Fruit fly (Drosophila melanogaster) whole organism, embryonic: ENCODE results near the gene dia.

Experiments
- Blimp-1 ChIP-seq: fragments of 200-800 bp; sonication (Bioruptor generic); optimal IDR thresholded peaks from 3 replicates; lab custom pipeline; 2018; ENCODE audit warnings: missing biosample characterization, missing genetic modification characterization, mild to moderate bottlenecking, moderate library complexity, missing genetic modification reagents
- Bteb2 ChIP-seq: fragments of 200-800 bp; sonication (Bioruptor generic); optimal IDR thresholded peaks from 2 replicates; lab custom pipeline; 2016; ENCODE audit warnings: missing biosample characterization, missing genetic modification characterization
- CG10366 ChIP-seq: fragments of 200-800 bp; sonication (Bioruptor generic); IDR thresholded peaks from 2 replicates; pipeline ENCODE4 v1.3.6; 2022; ENCODE audit warnings: missing biosample characterization, missing genetic modification characterization
- CG12659 ChIP-seq: fragments of 200-800 bp; sonication (Bioruptor generic); optimal IDR thresholded peaks from 3 replicates; lab custom pipeline; 2017; ENCODE audit warnings: mild to moderate bottlenecking, missing biosample characterization, missing genetic modification reagents, missing genetic modification characterization
- CG13775 ChIP-seq: fragments of 200-800 bp; sonication (Bioruptor generic); optimal IDR thresholded peaks from 3 replicates; lab custom pipeline; 2017; ENCODE audit warnings: missing biosample characterization, mild to moderate bottlenecking, missing genetic modification characterization
- CG14860 ChIP-seq: fragments of 200-800 bp; sonication (Bioruptor generic); IDR thresholded peaks from 3 replicates; pipeline ENCODE4 v1.3.6; 2022; ENCODE audit warnings: missing biosample characterization, missing genetic modification characterization; ENCODE audit not compliant: partially characterized antibody
- CG15601 ChIP-seq: fragments of 200-800 bp; sonication (Bioruptor generic); optimal IDR thresholded peaks from 3 replicates; lab custom pipeline; 2019; ENCODE audit warnings: missing biosample characterization, mild to moderate bottlenecking, missing genetic modification characterization, moderate library complexity
- CG15696 ChIP-seq: fragments of 200-800 bp; sonication (Bioruptor generic); optimal IDR thresholded peaks from 2 replicates; lab custom pipeline; 2019; ENCODE audit warnings: missing biosample characterization, mild to moderate bottlenecking, missing genetic modification characterization, moderate library complexity
- CG1832 ChIP-seq: fragments of 200-800 bp; sonication (Bioruptor generic); optimal IDR thresholded peaks from 2 replicates; lab custom pipeline; 2017; ENCODE audit warnings: missing biosample characterization, mild to moderate bottlenecking, missing genetic modification characterization, inconsistent platforms
- CG18619 ChIP-seq: fragments of 200-800 bp; sonication (Bioruptor generic); optimal IDR thresholded peaks from 3 replicates; lab custom pipeline; 2017; ENCODE audit warnings: missing biosample characterization, mild to moderate bottlenecking, missing genetic modification characterization
- CG31388 ChIP-seq: fragments of 200-800 bp; sonication (Bioruptor generic); optimal IDR thresholded peaks from 2 replicates; lab custom pipeline; 2016; ENCODE audit warnings: missing biosample characterization, missing genetic modification characterization
- CG3163 ChIP-seq: fragments of 200-800 bp; sonication (Bioruptor generic); optimal IDR thresholded peaks from 3 replicates; lab custom pipeline; 2016; ENCODE audit warnings: missing biosample characterization, missing genetic modification characterization
- CG32767 ChIP-seq: fragments of 200-800 bp; sonication (Bioruptor generic); IDR thresholded peaks from 2 replicates; pipeline ENCODE4 v1.3.6; 2022; ENCODE audit warnings: missing biosample characterization, missing genetic modification characterization
- CG3281 ChIP-seq: fragments of 200-800 bp; sonication (Bioruptor generic); optimal IDR thresholded peaks from 3 replicates; lab custom pipeline; 2017; ENCODE audit warnings: missing biosample characterization, mild to moderate bottlenecking, missing genetic modification characterization
- CG42726 ChIP-seq: fragments of 200-800 bp; sonication (Bioruptor generic); IDR thresholded peaks from 2 replicates; pipeline ENCODE4 v1.3.6; 2022; ENCODE audit warnings: missing biosample characterization, missing genetic modification characterization; ENCODE audit not compliant: partially characterized antibody
- CG8478 ChIP-seq: fragments of >200 bp; optimal IDR thresholded peaks from 2 replicates; lab custom pipeline; 2018
- CG9437 ChIP-seq: fragments of 200-800 bp; sonication (Bioruptor generic); optimal IDR thresholded peaks from 2 replicates; lab custom pipeline; 2018; ENCODE audit warnings: missing biosample characterization, mild to moderate bottlenecking, missing genetic modification characterization
- CG9932 ChIP-seq: fragments of 200-800 bp; sonication (Bioruptor generic); IDR thresholded peaks from 2 replicates; pipeline ENCODE4 v1.3.6; 2022; ENCODE audit warnings: missing biosample characterization, missing genetic modification characterization
- Camta ChIP-seq: fragments of 200-800 bp; sonication (Bioruptor generic); optimal IDR thresholded peaks from 2 replicates; lab custom pipeline; 2016; ENCODE audit warnings: missing biosample characterization, missing genetic modification characterization
- Dip3 ChIP-seq: fragments of 200-800 bp; sonication (Bioruptor generic); optimal IDR thresholded peaks from 3 replicates; lab custom pipeline; 2016; ENCODE audit warnings: missing biosample characterization, missing genetic modification characterization
- Jarid2 ChIP-seq: fragments of 200-800 bp; sonication (Bioruptor generic); optimal IDR thresholded peaks from 3 replicates; lab custom pipeline; 2017; ENCODE audit warnings: mild to moderate bottlenecking, missing biosample characterization, missing genetic modification reagents, missing genetic modification characterization
- Med ChIP-seq: fragments of 200-800 bp; sonication (Bioruptor generic); peaks from one replicate; lab custom pipeline; 2016; ENCODE audit warnings: missing biosample characterization, missing genetic modification characterization, mild to moderate bottlenecking, inconsistent platforms, moderate library complexity
- Mes4 ChIP-seq: fragments of 200-800 bp; sonication (Bioruptor generic); optimal IDR thresholded peaks from 2 replicates; lab custom pipeline; 2016; ENCODE audit warnings: missing biosample characterization, missing genetic modification characterization
- NFAT ChIP-seq: fragments of 200-800 bp; sonication (Bioruptor generic); IDR thresholded peaks from 2 replicates; pipeline ENCODE4 v1.3.6; 2022; ENCODE audit warnings: missing biosample characterization, missing genetic modification characterization
- Optix ChIP-seq: fragments of 200-800 bp; sonication (Bioruptor generic); IDR thresholded peaks from 3 replicates; pipeline ENCODE4 v1.3.6; 2022; ENCODE audit warnings: missing biosample characterization, missing genetic modification characterization
- Rx ChIP-seq: fragments of 200-800 bp; sonication (Bioruptor generic); IDR thresholded peaks from 2 replicates; pipeline ENCODE4 v1.3.6; 2022; ENCODE audit warnings: missing biosample characterization, missing genetic modification characterization
- Six4 ChIP-seq: fragments of 200-800 bp; sonication (Bioruptor generic); optimal IDR thresholded peaks from 2 replicates; lab custom pipeline; 2016; ENCODE audit warnings: missing biosample characterization, missing genetic modification characterization
- ac ChIP-seq: fragments of 200-800 bp; sonication (Bioruptor generic); optimal IDR thresholded peaks from 3 replicates; lab custom pipeline; 2017; ENCODE audit warnings: missing biosample characterization, mild to moderate bottlenecking, missing genetic modification characterization
- al ChIP-seq: fragments of 200-800 bp; sonication (Bioruptor generic); IDR thresholded peaks from 2 replicates; pipeline ENCODE4 v1.3.6; 2022; ENCODE audit warnings: missing biosample characterization, missing genetic modification characterization
- aop ChIP-seq: fragments of 200-800 bp; sonication (Bioruptor generic); IDR thresholded peaks from 2 replicates; pipeline ENCODE4 v1.3.6; 2022; ENCODE audit warnings: missing biosample characterization, missing genetic modification characterization
- ash1 ChIP-seq: fragments of 200-800 bp; sonication (Bioruptor generic); optimal IDR thresholded peaks from 2 replicates; lab custom pipeline; 2018; ENCODE audit warnings: missing biosample characterization, mild to moderate bottlenecking, missing genetic modification characterization
- dm ChIP-seq: fragments of 200-800 bp; sonication (Bioruptor generic); optimal IDR thresholded peaks from 3 replicates; lab custom pipeline; 2016; ENCODE audit warnings: missing biosample characterization, missing genetic modification characterization
- dmrt11E ChIP-seq: fragments of 200-800 bp; sonication (Bioruptor generic); optimal IDR thresholded peaks from 3 replicates; lab custom pipeline; 2018; ENCODE audit warnings: missing biosample characterization, mild to moderate bottlenecking, missing genetic modification characterization, moderate library complexity
- dysf ChIP-seq: fragments of 200-800 bp; sonication (Bioruptor generic); IDR thresholded peaks from 3 replicates; pipeline ENCODE4 v1.3.6; 2022; ENCODE audit warnings: missing biosample characterization, missing genetic modification characterization
- hth ChIP-seq: fragments of >200 bp; optimal IDR thresholded peaks from 2 replicates; lab custom pipeline; 2017; ENCODE audit warnings: inconsistent platforms
- mam ChIP-seq: fragments of 200-800 bp; sonication (Bioruptor generic); optimal IDR thresholded peaks from 3 replicates; lab custom pipeline; 2016; ENCODE audit warnings: missing biosample characterization, missing genetic modification characterization
- mirr ChIP-seq: fragments of 200-800 bp; sonication (Bioruptor generic); optimal IDR thresholded peaks from 3 replicates; lab custom pipeline; 2018; ENCODE audit warnings: missing biosample characterization, mild to moderate bottlenecking, missing genetic modification characterization
- mld ChIP-seq: fragments of 200-800 bp; sonication (Bioruptor generic); IDR thresholded peaks from 3 replicates; pipeline ENCODE4 v1.3.6; 2022; ENCODE audit warnings: missing biosample characterization, missing genetic modification characterization; ENCODE audit not compliant: partially characterized antibody
- pb ChIP-seq: fragments of 200-800 bp; sonication (Bioruptor generic); optimal IDR thresholded peaks from 3 replicates; lab custom pipeline; 2016; ENCODE audit warnings: missing biosample characterization, missing genetic modification characterization
- prd ChIP-seq, 3 experiments: fragments of >200 bp in 2 of 3; fragments of 200-800 bp in 1 of 3; sonication (Bioruptor generic) in 1 of 3; optimal IDR thresholded peaks in 2 of 3; IDR thresholded peaks in 1 of 3; 2 replicates in 2 of 3; 3 replicates in 1 of 3; pipeline versions ENCODE4 v1.3.6 to Lab custom; 2017 to 2022; ENCODE audit warnings: missing biosample characterization in 1 of 3, missing genetic modification characterization in 1 of 3
- schlank ChIP-seq: fragments of 200-800 bp; sonication (Bioruptor generic); optimal IDR thresholded peaks from 2 replicates; lab custom pipeline; 2018; ENCODE audit warnings: missing biosample characterization, mild to moderate bottlenecking, missing genetic modification characterization
- sens ChIP-seq: fragments of 200-800 bp; sonication (Bioruptor generic); peaks from one replicate; lab custom pipeline; 2016; ENCODE audit warnings: missing biosample characterization, missing genetic modification characterization
- sim ChIP-seq: fragments of 200-800 bp; sonication (Bioruptor generic); IDR thresholded peaks from 2 replicates; pipeline ENCODE4 v1.3.6; 2022; ENCODE audit warnings: missing biosample characterization, missing genetic modification characterization
- slp2 ChIP-seq: fragments of 200-800 bp; sonication (Bioruptor generic); optimal IDR thresholded peaks from 2 replicates; lab custom pipeline; 2016; ENCODE audit warnings: missing biosample characterization, missing genetic modification characterization
- so ChIP-seq: fragments of 200-800 bp; sonication (Bioruptor generic); IDR thresholded peaks from 3 replicates; pipeline ENCODE4 v1.3.6; 2022; ENCODE audit warnings: missing biosample characterization, missing genetic modification characterization
- toy ChIP-seq: fragments of 200-800 bp; sonication (Bioruptor generic); IDR thresholded peaks from 2 replicates; pipeline ENCODE4 v1.3.6; 2022; ENCODE audit warnings: missing biosample characterization, missing genetic modification characterization
- trem ChIP-seq: fragments of 200-800 bp; optimal IDR thresholded peaks from 3 replicates; lab custom pipeline; 2019; ENCODE audit warnings: missing biosample characterization, mild to moderate bottlenecking, missing genetic modification characterization, moderate library complexity
- unpg ChIP-seq: fragments of 200-800 bp; sonication (Bioruptor generic); optimal IDR thresholded peaks from 3 replicates; lab custom pipeline; 2018; ENCODE audit warnings: missing biosample characterization, mild to moderate bottlenecking, missing genetic modification characterization, moderate library complexity
- usp ChIP-seq: fragments of >200 bp; optimal IDR thresholded peaks from 2 replicates; lab custom pipeline; 2017; ENCODE audit warnings: missing biosample characterization, missing genetic modification characterization

Gene dia

dm6 chr2L:20799991-20800897, 42.3 kb downstream of the dia start (continued):
- peak; percentile 65 for TF ChIP-seq CG15696
- TF ChIP-seq CG12659 (GFP tag; lab: Kevin White, UChicago), result peak; percentile 70
- peak; percentile 11 for TF ChIP-seq trem (tag; lab: Kevin White, UChicago)
- peak; percentile 27 for TF ChIP-seq CG15601 (tag; lab: Kevin White, UChicago)
- TF ChIP-seq al (GFP tag; lab: Robert Waterston, UW), result peak; percentile 62; the same call in 1 of the 2 replicates
- TF ChIP-seq Six4 (GFP tag; lab: Kevin White, UChicago), result peak; percentile 46
- TF ChIP-seq CG31388, result no peak
- no peak for TF ChIP-seq toy (GFP tag; lab: Robert Waterston, UW)
- peak; percentile 67 for TF ChIP-seq CG13775 (GFP tag; lab: Kevin White, UChicago)
- no peak for TF ChIP-seq mld (GFP tag; lab: Robert Waterston, UW)
- no peak for TF ChIP-seq CG42726 (GFP tag; lab: Robert Waterston, UW)
- TF ChIP-seq CG10366 (GFP tag; lab: Robert Waterston, UW), result peak; percentile 62
- TF ChIP-seq usp (GFP tag; lab: Kevin White, UChicago), result no peak
- TF ChIP-seq CG8478 (lab: Kevin White, UChicago), result no peak
- TF ChIP-seq CG9932, result peak; percentile 87
- peak; percentile 40 for TF ChIP-seq slp2
- TF ChIP-seq mam (GFP tag; lab: Kevin White, UChicago), result peak; percentile 89
- TF ChIP-seq CG18619 (GFP tag; lab: Kevin White, UChicago), result peak; percentile 66
- TF ChIP-seq CG3163 (GFP tag; lab: Kevin White, UChicago), result peak; percentile 34
- TF ChIP-seq aop (GFP tag; lab: Robert Waterston, UW), result no peak
- peak; percentile 69 for TF ChIP-seq Bteb2 (GFP tag; lab: Kevin White, UChicago)
- TF ChIP-seq sens (GFP tag; lab: Kevin White, UChicago), result peak; percentile 93
- TF ChIP-seq CG32767, result peak; percentile 60; the same call in 1 of the 2 replicates
- peak; percentile 39 for TF ChIP-seq Mes4 (GFP tag; lab: Kevin White, UChicago)
- no peak; the same call in 1 of the 2 replicates for TF ChIP-seq sim (GFP tag; lab: Robert Waterston, UW)
- TF ChIP-seq Optix, result peak; percentile 68
- peak; percentile 58 for TF ChIP-seq ash1 (GFP tag; lab: Kevin White, UChicago)
- TF ChIP-seq pb (GFP tag; lab: Kevin White, UChicago), result peak; percentile 60
- TF ChIP-seq CG1832, result peak; percentile 51
- TF ChIP-seq Rx (GFP tag; lab: Robert Waterston, UW), result peak; percentile 60; the same call in 1 of the 2 replicates
- TF ChIP-seq unpg (GFP tag; lab: Kevin White, UChicago), result peak; percentile 77
- TF ChIP-seq Camta (GFP tag; lab: Kevin White, UChicago), result peak; percentile 62
- TF ChIP-seq dmrt11E (tag; lab: Kevin White, UChicago), result peak; percentile 68
- peak; percentile 43 for TF ChIP-seq ac
- peak; percentile 83 for TF ChIP-seq CG3281
- peak; percentile 81 for TF ChIP-seq Dip3 (GFP tag; lab: Kevin White, UChicago)
- TF ChIP-seq mirr (GFP tag; lab: Kevin White, UChicago), result peak; percentile 35
- TF ChIP-seq CG14860 (GFP tag; lab: Robert Waterston, UW), result no peak
- no peak for TF ChIP-seq prd (optimal IDR thresholded peaks at IDR 0.05; lab: Kevin White, UChicago)
- peak; percentile 80 for TF ChIP-seq prd (GFP tag; IDR thresholded peaks at IDR 0.05; lab: Robert Waterston, UW)
- peak; percentile 99 for TF ChIP-seq Med (GFP tag; lab: Kevin White, UChicago)
- peak; percentile 45 for TF ChIP-seq Blimp-1 (GFP tag; lab: Kevin White, UChicago)
- TF ChIP-seq dysf (GFP tag; lab: Robert Waterston, UW), result peak; percentile 88
- TF ChIP-seq Jarid2 (GFP tag; lab: Kevin White, UChicago), result peak; percentile 3
- TF ChIP-seq hth (lab: Kevin White, UChicago), result no peak
- peak; percentile 23 for TF ChIP-seq dm (GFP tag; lab: Kevin White, UChicago)
- TF ChIP-seq so (GFP tag; lab: Robert Waterston, UW), result 0 out of 3 replicates have a peak, but pooled peaks have one; percentile 70
- peak; percentile 83 for TF ChIP-seq schlank (tag; lab: Kevin White, UChicago)
- TF ChIP-seq CG9437 (GFP tag; lab: Kevin White, UChicago), result peak; percentile 41
- TF ChIP-seq NFAT (GFP tag; lab: Robert Waterston, UW), result peak; percentile 73
